Worm (Caenorhabditis elegans) whole organism, late embryonic: Measurements from ENCODE around the gene srt-31.

ENCODE experiments used
- C08G9.2 ChIP-seq: sonication (generic microtip); optimal IDR thresholded peaks from 2 replicates; lab custom pipeline; 2016; ENCODE audit warnings: mild to moderate bottlenecking, missing genetic modification characterization, moderate library complexity, missing compliant biosample characterization
- C38D4.7 ChIP-seq: fragments of 200-800 bp; sonication (Bioruptor generic); optimal IDR thresholded peaks from 2 replicates; lab custom pipeline; 2018; ENCODE audit warnings: mild to moderate bottlenecking, missing genetic modification characterization, moderate library complexity, missing compliant biosample characterization
- K02D7.2 ChIP-seq: sonication (generic microtip); optimal IDR thresholded peaks from 2 replicates; lab custom pipeline; 2017; ENCODE audit warnings: mild to moderate bottlenecking, missing genetic modification characterization, missing compliant biosample characterization
- K09A11.1 ChIP-seq: sonication (generic microtip); optimal IDR thresholded peaks from 2 replicates; lab custom pipeline; 2017; ENCODE audit warnings: antibody characterized with exemption, mild to moderate bottlenecking, missing genetic modification characterization, missing compliant biosample characterization; ENCODE audit not compliant: insufficient read depth
- Y22D7AL.16 ChIP-seq: sonication (generic microtip); optimal IDR thresholded peaks from 2 replicates; lab custom pipeline; 2016; ENCODE audit warnings: missing genetic modification characterization, missing compliant biosample characterization
- ama-1 ChIP-seq: fragments of 150-350 bp; optimal IDR thresholded peaks from 2 replicates; lab custom pipeline; 2014
- ceh-2 ChIP-seq: sonication (generic microtip); optimal IDR thresholded peaks from 2 replicates; lab custom pipeline; 2016; ENCODE audit warnings: missing genotype, missing genetic modification characterization, missing compliant biosample characterization
- ceh-22 ChIP-seq: sonication (generic microtip); optimal IDR thresholded peaks from 2 replicates; lab custom pipeline; 2017; ENCODE audit warnings: missing biosample characterization, missing genetic modification characterization
- ceh-31 ChIP-seq: sonication (generic microtip); optimal IDR thresholded peaks from 2 replicates; lab custom pipeline; 2016; ENCODE audit warnings: missing genetic modification characterization, missing compliant biosample characterization
- ceh-34 ChIP-seq: sonication (generic microtip); optimal IDR thresholded peaks from 2 replicates; lab custom pipeline; 2016; ENCODE audit warnings: mild to moderate bottlenecking, missing genetic modification characterization, missing compliant biosample characterization
- ceh-45 ChIP-seq: fragments of 200-800 bp; sonication (Bioruptor generic); IDR thresholded peaks from 2 replicates; pipeline ENCODE4 v1.3.6; 2022; ENCODE audit warnings: missing genetic modification reagents, missing genetic modification characterization, missing compliant biosample characterization
- ceh-48 ChIP-seq: sonication (generic microtip); optimal IDR thresholded peaks from 2 replicates; lab custom pipeline; 2016; ENCODE audit warnings: missing genetic modification characterization, inconsistent platforms, missing compliant biosample characterization
- ceh-9 ChIP-seq: sonication (generic microtip); optimal IDR thresholded peaks from 2 replicates; lab custom pipeline; 2016; ENCODE audit warnings: mild to moderate bottlenecking, missing genetic modification characterization, inconsistent platforms, missing compliant biosample characterization
- che-1 ChIP-seq: sonication (generic microtip); optimal IDR thresholded peaks from 2 replicates; lab custom pipeline; 2016; ENCODE audit warnings: mild to moderate bottlenecking, missing genetic modification characterization, missing compliant biosample characterization
- dmd-4 ChIP-seq: sonication (generic microtip); optimal IDR thresholded peaks from 2 replicates; lab custom pipeline; 2016; ENCODE audit warnings: borderline replicate concordance, missing genetic modification characterization, missing compliant biosample characterization
- dve-1 ChIP-seq: sonication (generic microtip); optimal IDR thresholded peaks from 2 replicates; lab custom pipeline; 2017; ENCODE audit warnings: antibody characterized with exemption, mild to moderate bottlenecking, missing genetic modification characterization, missing compliant biosample characterization
- ets-4 ChIP-seq: sonication (generic microtip); optimal IDR thresholded peaks from 2 replicates; lab custom pipeline; 2016; ENCODE audit warnings: missing genetic modification characterization, missing compliant biosample characterization
- eyg-1 ChIP-seq: sonication (generic microtip); optimal IDR thresholded peaks from 2 replicates; lab custom pipeline; 2016; ENCODE audit warnings: missing genotype, missing genetic modification characterization, missing compliant biosample characterization
- fkh-6 ChIP-seq: sonication (generic microtip); optimal IDR thresholded peaks from 2 replicates; lab custom pipeline; 2016; ENCODE audit warnings: missing genetic modification characterization, missing compliant biosample characterization
- hlh-6 ChIP-seq: sonication (generic microtip); optimal IDR thresholded peaks from 2 replicates; lab custom pipeline; 2016; ENCODE audit warnings: missing genotype, missing genetic modification characterization, missing compliant biosample characterization
- madf-2 ChIP-seq: sonication (generic microtip); optimal IDR thresholded peaks from 2 replicates; lab custom pipeline; 2017; ENCODE audit warnings: missing genetic modification characterization, missing compliant biosample characterization
- nfya-1 ChIP-seq: sonication (generic microtip); optimal IDR thresholded peaks from 2 replicates; lab custom pipeline; 2017; ENCODE audit warnings: missing genetic modification characterization, mild to moderate bottlenecking, missing compliant biosample characterization, antibody characterized with exemption, moderate library complexity
- nhr-11 ChIP-seq: fragments of 150-350 bp; optimal IDR thresholded peaks from 2 replicates; lab custom pipeline; 2014; ENCODE audit warnings: missing biosample characterization, missing genetic modification characterization
- nhr-232 ChIP-seq: sonication (generic microtip); optimal IDR thresholded peaks from 2 replicates; lab custom pipeline; 2016; ENCODE audit warnings: missing genetic modification characterization, missing compliant biosample characterization
- odd-2 ChIP-seq: sonication (generic microtip); optimal IDR thresholded peaks from 2 replicates; lab custom pipeline; 2017; ENCODE audit warnings: antibody characterized with exemption, mild to moderate bottlenecking, missing genetic modification characterization, missing compliant biosample characterization
- pag-3 ChIP-seq: sonication (generic microtip); optimal IDR thresholded peaks from 2 replicates; lab custom pipeline; 2016; ENCODE audit warnings: missing compliant biosample characterization, missing genetic modification characterization, borderline replicate concordance
- pat-9 ChIP-seq: fragments of 200-800 bp; sonication (Bioruptor generic); optimal IDR thresholded peaks from 2 replicates; lab custom pipeline; 2018; ENCODE audit warnings: mild to moderate bottlenecking, missing genetic modification characterization, moderate library complexity, missing compliant biosample characterization
- pax-1 ChIP-seq: fragments of 150-350 bp; optimal IDR thresholded peaks from 2 replicates; lab custom pipeline; 2014; ENCODE audit warnings: missing biosample characterization, missing genetic modification characterization
- pha-2 ChIP-seq: sonication (generic microtip); optimal IDR thresholded peaks from 2 replicates; lab custom pipeline; 2017; ENCODE audit warnings: mild to moderate bottlenecking, missing genetic modification characterization, missing compliant biosample characterization
- pha-4 ChIP-seq: fragments of 150-350 bp; optimal IDR thresholded peaks from 2 replicates; lab custom pipeline; 2018; ENCODE audit warnings: missing biosample characterization, missing genetic modification reagents, missing genetic modification characterization
- pqm-1 ChIP-seq: sonication (generic microtip); optimal IDR thresholded peaks from 2 replicates; lab custom pipeline; 2016; ENCODE audit warnings: missing genetic modification characterization, missing compliant biosample characterization
- tbx-2 ChIP-seq: sonication (generic microtip); optimal IDR thresholded peaks from 2 replicates; lab custom pipeline; 2016; ENCODE audit warnings: missing genetic modification characterization, missing compliant biosample characterization
- tbx-7 ChIP-seq: sonication (generic microtip); optimal IDR thresholded peaks from 2 replicates; lab custom pipeline; 2016; ENCODE audit warnings: missing genotype, missing genetic modification characterization, missing compliant biosample characterization
- unc-86 ChIP-seq: sonication (generic microtip); optimal IDR thresholded peaks from 2 replicates; lab custom pipeline; 2016; ENCODE audit warnings: missing genetic modification characterization, missing compliant biosample characterization
- zip-5 ChIP-seq: sonication (generic microtip); optimal IDR thresholded peaks from 2 replicates; lab custom pipeline; 2016; ENCODE audit warnings: missing genetic modification characterization, missing compliant biosample characterization
- ztf-16 ChIP-seq: sonication (generic microtip); optimal IDR thresholded peaks from 2 replicates; lab custom pipeline; 2017; ENCODE audit warnings: missing genetic modification characterization, missing compliant biosample characterization

srt-31 gene

ce11 chrV:438094-438493 lies 34.6 kb upstream of the srt-31 start, which contains the start of gene B0554.1:
Gene B0554.1 (plus strand): TSS chrV:438394.
- no peak for TF ChIP-seq madf-2 (tag; lab: Kevin White, UChicago)
- no peak for TF ChIP-seq unc-86 (tag; lab: Kevin White, UChicago)
- TF ChIP-seq che-1 (tag; lab: Kevin White, UChicago): no peak
- no peak for TF ChIP-seq tbx-7 (tag; lab: Kevin White, UChicago)
- no peak for TF ChIP-seq nhr-11 (tag; lab: Kevin White, UChicago)
- TF ChIP-seq ceh-45: no peak
- TF ChIP-seq pat-9 (tag; lab: Kevin White, UChicago): no peak
- no peak for TF ChIP-seq pha-2
- TF ChIP-seq ceh-22 (tag; lab: Kevin White, UChicago): no peak
- no peak for TF ChIP-seq ceh-9 (tag; lab: Kevin White, UChicago)

DNA sequence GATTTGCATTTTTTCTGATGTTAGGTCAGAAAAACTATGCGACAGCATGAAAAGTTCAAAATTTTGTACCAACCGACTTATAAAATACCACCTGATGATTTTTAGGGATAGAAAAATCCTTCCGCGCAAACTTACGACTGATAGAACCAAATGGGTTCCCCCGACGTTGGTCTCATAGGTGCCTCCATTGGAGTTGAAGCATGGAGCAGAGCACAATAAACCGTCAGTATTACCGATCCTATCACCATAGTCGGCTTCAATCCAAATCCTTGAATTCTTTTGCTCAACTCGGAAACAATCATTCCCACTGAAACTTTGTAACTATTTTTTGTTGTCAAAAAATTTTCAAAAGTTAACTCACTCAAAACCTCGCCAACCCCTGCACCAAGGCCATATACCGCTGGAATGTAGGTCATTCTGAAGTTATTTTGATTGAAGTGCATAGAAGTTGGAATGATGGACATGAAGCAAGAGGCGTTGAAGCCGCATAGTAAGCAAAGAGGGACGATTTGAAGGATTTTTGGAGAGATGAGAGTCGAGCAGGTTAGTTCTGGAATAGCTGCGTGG lies 33.4 kb upstream of the srt-31 start:
- no peak for TF ChIP-seq pqm-1 (tag; lab: Kevin White, UChicago)
- TF ChIP-seq C08G9.2: no peak
- TF ChIP-seq K09A11.1 (tag; lab: Kevin White, UChicago): no peak
- no peak for TF ChIP-seq ceh-2 (tag; lab: Kevin White, UChicago)

ce11 chrV:440923-441322 lies 31.8 kb upstream of the srt-31 start, which contains the start of gene B0554.7:
Gene B0554.7 (minus strand): TSS chrV:441023.
- TF ChIP-seq ceh-2 (tag; lab: Kevin White, UChicago) (no peak), ets-4 (no peak), nfya-1 (tag; lab: Kevin White, UChicago) (no peak), pha-2 (no peak), odd-2 (no peak), hlh-6 (tag; lab: Kevin White, UChicago) (no peak), tbx-2 (no peak)

ce11 chrV:443193-443592 lies 29.5 kb upstream of the srt-31 start, which contains the start of gene srh-33:
Gene srh-33 (minus strand): TSS chrV:443293.
- TF ChIP-seq Y22D7AL.16 (tag; lab: Kevin White, UChicago) (no peak), ceh-48 (tag; lab: Kevin White, UChicago) (no peak), ceh-34 (no peak), hlh-6 (tag; lab: Kevin White, UChicago) (no peak), fkh-6 (no peak), odd-2 (no peak), nhr-232 (tag; lab: Kevin White, UChicago) (no peak), dve-1 (tag; lab: Kevin White, UChicago) (no peak), unc-86 (tag; lab: Kevin White, UChicago) (no peak), K02D7.2 (no peak), ama-1 (lab: Kevin White, UChicago) (no peak), K09A11.1 (tag; lab: Kevin White, UChicago) (no peak), pqm-1 (tag; lab: Kevin White, UChicago) (no peak), ceh-31 (tag; lab: Kevin White, UChicago) (no peak), pha-4 (tag; lab: Kevin White, UChicago) (no peak), ceh-2 (tag; lab: Kevin White, UChicago) (no peak), nhr-11 (tag; lab: Kevin White, UChicago) (no peak), tbx-7 (tag; lab: Kevin White, UChicago) (no peak), C38D4.7 (GFP tag; lab: Kevin White, UChicago) (no peak), pag-3 (tag; lab: Kevin White, UChicago) (no peak)

DNA sequence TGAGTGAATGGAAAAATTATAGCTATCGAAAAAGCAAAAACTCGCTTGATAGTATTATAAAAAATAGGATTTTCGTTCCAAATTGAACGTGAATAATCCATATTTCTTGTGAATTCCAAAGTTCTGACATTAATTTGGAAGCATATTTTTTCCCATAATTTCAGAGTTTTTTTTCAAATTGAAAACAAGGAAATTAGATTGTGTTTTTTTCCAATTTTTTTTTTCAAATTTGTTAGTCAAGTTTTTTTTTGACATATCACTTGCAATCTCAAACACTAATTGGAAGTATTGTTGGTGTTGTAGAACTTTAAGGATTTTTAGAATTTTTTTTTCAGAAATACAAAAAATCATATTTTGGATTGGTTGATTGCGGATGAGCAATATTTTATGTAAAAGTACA lies 26.1 kb upstream of the srt-31 start, which contains the start of gene srh-34:
TSS of gene srh-34 (minus strand) at position 101 of the 400 bp plus-strand sequence.
- TF ChIP-seq ets-4 (no peak), pax-1 (no peak), ztf-16 (tag; lab: Kevin White, UChicago) (no peak), zip-5 (no peak), dmd-4 (tag; lab: Kevin White, UChicago) (no peak), pha-2 (no peak), eyg-1 (no peak)
